Fruit fly (Drosophila melanogaster): ENCODE results near the gene ATPsynE.

dm6 chr3R:14348480-14348879 is 21.7 kb downstream of the ATPsynE start:
- TF ChIP-seq unc-4 (GFP tag; IDR thresholded peaks at IDR 0.05; ENCODE audit: partially characterized antibody) (no peak), Dip3 (GFP tag; optimal IDR thresholded peaks at IDR 0.05) (no peak), CG6791 (GFP tag; IDR thresholded peaks at IDR 0.05; ENCODE audit: partially characterized antibody) (no peak), CG17568 (GFP tag; optimal IDR thresholded peaks at IDR 0.05) (no peak), D19B (GFP tag; optimal IDR thresholded peaks at IDR 0.05) (no peak), tna (GFP tag; IDR thresholded peaks at IDR 0.05; ENCODE audit: partially characterized antibody) (no peak), fru (optimal IDR thresholded peaks at IDR 0.05) (no peak), cad (GFP tag; optimal IDR thresholded peaks at IDR 0.05) (no peak), ap (GFP tag; IDR thresholded peaks at IDR 0.05) (no peak), hkb (optimal IDR thresholded peaks at IDR 0.05) (no peak), hkb (GFP tag; IDR thresholded peaks at IDR 0.05) (no peak), NfI (GFP tag; optimal IDR thresholded peaks at IDR 0.05) (no peak)
